Worm (Caenorhabditis elegans): ENCODE results near the gene pelo-1.

pelo-1 gene

ce11 chrIII:4236178-4236577 lies 32.2 kb upstream of the pelo-1 start (continued):
- no peak for TF ChIP-seq arid-1 (GFP tag; conservative IDR thresholded peaks at IDR 0.05)

DNA sequence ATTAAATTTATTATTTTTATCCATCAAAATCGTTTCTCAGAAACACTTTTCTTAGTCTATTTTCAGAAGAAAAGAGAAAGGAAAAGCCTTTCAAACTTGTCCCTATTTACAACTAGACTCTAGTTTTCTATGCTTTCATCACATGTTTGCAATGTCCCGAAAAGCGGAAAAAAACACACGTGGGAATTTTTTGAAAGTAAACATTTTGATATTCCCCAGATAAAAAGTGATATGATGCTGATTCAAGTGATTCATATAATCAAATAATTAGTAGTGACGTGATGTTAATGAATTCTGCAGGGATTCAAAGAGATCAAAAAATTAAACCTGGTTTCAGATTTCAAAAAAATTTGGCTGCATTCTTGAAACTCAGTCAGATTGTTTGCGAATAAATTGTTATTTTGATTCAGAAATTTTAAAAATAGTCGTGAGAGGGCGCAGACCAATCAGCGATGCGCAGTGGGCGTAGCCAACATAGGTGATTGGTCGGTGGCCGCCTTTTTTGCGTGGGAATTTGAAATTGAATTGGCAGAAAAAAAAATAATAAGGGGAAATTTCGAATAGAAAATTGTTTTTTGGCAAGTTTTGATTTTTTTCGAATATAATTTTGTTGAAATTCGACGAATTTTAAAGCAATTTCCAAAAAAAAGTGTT lies 30.7 kb upstream of the pelo-1 start:
- TF ChIP-seq ZK337.2 (GFP tag; IDR thresholded peaks at IDR 0.05) (no peak), ceh-28 (tag; optimal IDR thresholded peaks at IDR 0.05) (no peak), nhr-28 (tag; optimal IDR thresholded peaks at IDR 0.05) (no peak), tra-1 (GFP tag; IDR thresholded peaks at IDR 0.05) (no peak), unc-130 (GFP tag; optimal IDR thresholded peaks at IDR 0.05) (no peak), daf-12 (tag; optimal IDR thresholded peaks at IDR 0.05) (no peak), R02D3.7 (tag; optimal IDR thresholded peaks at IDR 0.05) (no peak), fkh-10 (GFP tag; optimal IDR thresholded peaks at IDR 0.05) (no peak), nhr-237 (tag; optimal IDR thresholded peaks at IDR 0.05) (no peak), ztf-11 (tag; optimal IDR thresholded peaks at IDR 0.05) (no peak), mes-2 (tag; optimal IDR thresholded peaks at IDR 0.05; ENCODE audit: poor library complexity, severe bottlenecking) (no peak), jun-1 (tag; optimal IDR thresholded peaks at IDR 0.05) (no peak)

- TF ChIP-seq ctbp-1 (GFP tag; IDR thresholded peaks at IDR 0.05) (no peak), aha-1 (tag) (peak; percentile 90)
These were observed 28.8 kb upstream of the pelo-1 start, which contains the start of gene nhr-20 for ce11 chrIII:4232811-4233269. Gene nhr-20, minus strand, starts transcription at chrIII:4233219.

DNA sequence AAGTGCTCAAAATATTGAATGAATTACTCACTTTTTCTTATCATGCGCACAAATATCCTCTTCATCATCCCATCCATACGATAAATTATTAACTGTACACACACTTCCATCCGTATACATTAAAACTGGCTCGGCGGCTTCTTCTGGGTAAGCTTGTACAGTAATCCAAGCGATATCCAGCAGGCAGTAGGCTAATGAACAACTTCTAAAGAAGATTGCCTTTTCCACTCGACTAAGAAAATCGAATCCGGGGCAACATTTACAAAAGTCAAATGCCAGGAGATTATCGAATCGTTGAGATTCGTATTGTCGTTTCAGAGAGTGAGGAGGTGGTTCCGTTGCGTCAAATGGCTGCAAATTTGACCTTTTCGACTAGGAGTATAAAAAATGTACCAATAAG lies 27.4 kb upstream of the pelo-1 start:
- TF ChIP-seq zip-2 (tag; optimal IDR thresholded peaks at IDR 0.05) = no peak
- TF ChIP-seq lsy-2 (tag; optimal IDR thresholded peaks at IDR 0.05) = no peak
- TF ChIP-seq D1046.2 (GFP tag; IDR thresholded peaks at IDR 0.05) = no peak
- no peak for TF ChIP-seq nhr-41 (GFP tag; IDR thresholded peaks at IDR 0.05)
- TF ChIP-seq unc-62 (GFP tag; optimal IDR thresholded peaks at IDR 0.05 in 1 of 2) = peak in 1 of 2 experiments; percentile 93
- no peak for TF ChIP-seq unc-62 (tag; optimal IDR thresholded peaks at IDR 0.05)
- no peak for TF ChIP-seq nhr-102 (tag; optimal IDR thresholded peaks at IDR 0.05)
- no peak for TF ChIP-seq tag-97 (GFP tag; IDR thresholded peaks at IDR 0.05)
- TF ChIP-seq attf-4 (tag; optimal IDR thresholded peaks at IDR 0.05) = no peak

ce11 chrIII:4230092-4230491 lies 26.1 kb upstream of the pelo-1 start:
- no peak for TF ChIP-seq mep-1 (tag; optimal IDR thresholded peaks at IDR 0.05)
- TF ChIP-seq unc-130 (GFP tag; optimal IDR thresholded peaks at IDR 0.05) = peak; percentile 18
- TF ChIP-seq lsy-2 (tag; optimal IDR thresholded peaks at IDR 0.05) = peak in 1 of 2 experiments; percentile 27
- TF ChIP-seq ama-1 (optimal IDR thresholded peaks at IDR 0.05) = no peak
- TF ChIP-seq ceh-20 (GFP tag; IDR thresholded peaks at IDR 0.05) = no peak

DNA sequence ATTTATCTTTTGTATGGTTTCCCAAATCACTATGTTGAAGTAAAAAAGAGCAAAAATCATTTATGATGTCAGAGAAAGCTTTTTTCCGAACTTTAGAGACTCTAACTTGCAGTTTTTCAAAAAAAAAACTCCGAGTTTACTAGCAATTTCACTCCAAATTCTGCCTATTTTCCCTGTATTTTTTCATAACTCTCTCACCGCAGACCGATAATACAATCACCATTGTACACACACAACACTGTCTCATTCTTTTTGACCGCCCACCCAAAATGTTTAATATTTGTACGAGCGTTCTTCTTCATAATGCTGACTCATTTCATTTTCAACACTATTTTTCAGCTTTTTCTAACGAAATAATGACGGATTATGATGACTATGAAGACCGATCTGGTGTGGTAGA lies 24.8 kb upstream of the pelo-1 start, which contains the start of gene F43C1.5:
Gene F43C1.5, plus strand, starts transcription at position 301 of the 400 bp plus-strand sequence.
- TF ChIP-seq aha-1 (tag) (peak; percentile 2), D1046.2 (GFP tag; IDR thresholded peaks at IDR 0.05) (no peak), lin-39 (tag; optimal IDR thresholded peaks at IDR 0.05) (no peak), vab-7 (GFP tag; IDR thresholded peaks at IDR 0.05) (no peak), F49E8.2 (tag; optimal IDR thresholded peaks at IDR 0.05; ENCODE audit: borderline replicate concordance) (no peak)

DNA sequence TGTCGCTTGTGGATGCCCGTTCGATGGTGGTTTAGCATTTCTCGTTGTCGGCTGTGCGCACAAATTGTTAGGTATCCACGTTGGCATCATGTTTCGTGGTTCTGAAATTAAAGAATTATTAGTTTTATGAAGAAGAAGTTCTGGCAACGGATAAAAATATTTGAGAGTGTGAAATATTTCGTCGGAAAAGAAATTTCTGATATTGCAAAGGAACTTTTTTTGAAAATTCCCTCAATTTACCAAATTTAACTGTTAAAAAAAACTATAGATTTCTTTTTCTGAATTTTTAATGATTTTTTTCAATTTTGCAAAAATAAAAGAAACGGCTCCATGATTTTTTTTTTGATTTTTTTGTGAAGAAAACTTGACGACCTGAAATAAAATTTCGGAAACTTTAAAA lies 24.0 kb upstream of the pelo-1 start, which contains the start of gene mpk-1:
Gene mpk-1, minus strand, starts transcription at position 101 of the 400 bp plus-strand sequence.
- TF ChIP-seq ceh-44 (GFP tag; IDR thresholded peaks at IDR 0.05) = no peak
- TF ChIP-seq lin-39 (tag; optimal IDR thresholded peaks at IDR 0.05) = no peak
